Worm (Caenorhabditis elegans) whole organism, late embryonic: ENCODE measurements around the gene T07F10.3.
"Not testable (repeated sequence)": the region's sequence is repeated elsewhere in the genome, so short reads cannot be mapped to it uniquely, and the experiment has no call there.

Experiments used
- K09A11.1 ChIP-seq: sonication (generic microtip); optimal IDR thresholded peaks from 2 replicates; lab custom pipeline; 2017; ENCODE audit warnings: antibody characterized with exemption, mild to moderate bottlenecking, missing genetic modification characterization, missing compliant biosample characterization; ENCODE audit not compliant: insufficient read depth
- T23F11.4 ChIP-seq: fragments of 200-800 bp; sonication (Bioruptor generic); optimal IDR thresholded peaks from 2 replicates; lab custom pipeline; 2018; ENCODE audit warnings: mild to moderate bottlenecking, missing genetic modification characterization, missing compliant biosample characterization
- Y22D7AL.16 ChIP-seq: sonication (generic microtip); optimal IDR thresholded peaks from 2 replicates; lab custom pipeline; 2016; ENCODE audit warnings: missing genetic modification characterization, missing compliant biosample characterization
- ceh-19 ChIP-seq: fragments of 200-800 bp; sonication (Bioruptor generic); optimal IDR thresholded peaks from 2 replicates; lab custom pipeline; 2018; ENCODE audit warnings: mild to moderate bottlenecking, missing genetic modification characterization, missing compliant biosample characterization
- ceh-2 ChIP-seq: sonication (generic microtip); optimal IDR thresholded peaks from 2 replicates; lab custom pipeline; 2016; ENCODE audit warnings: missing genotype, missing genetic modification characterization, missing compliant biosample characterization
- ceh-22 ChIP-seq: sonication (generic microtip); optimal IDR thresholded peaks from 2 replicates; lab custom pipeline; 2017; ENCODE audit warnings: missing biosample characterization, missing genetic modification characterization
- ceh-31 ChIP-seq: sonication (generic microtip); optimal IDR thresholded peaks from 2 replicates; lab custom pipeline; 2016; ENCODE audit warnings: missing genetic modification characterization, missing compliant biosample characterization
- ceh-34 ChIP-seq: sonication (generic microtip); optimal IDR thresholded peaks from 2 replicates; lab custom pipeline; 2016; ENCODE audit warnings: mild to moderate bottlenecking, missing genetic modification characterization, missing compliant biosample characterization
- ceh-45 ChIP-seq: fragments of 200-800 bp; sonication (Bioruptor generic); IDR thresholded peaks from 2 replicates; pipeline ENCODE4 v1.3.6; 2022; ENCODE audit warnings: missing genetic modification reagents, missing genetic modification characterization, missing compliant biosample characterization
- ceh-6 ChIP-seq: fragments of 200-800 bp; sonication (Bioruptor generic); optimal IDR thresholded peaks from 2 replicates; lab custom pipeline; 2018; ENCODE audit warnings: mild to moderate bottlenecking, missing genetic modification characterization, missing compliant biosample characterization
- ceh-9 ChIP-seq: sonication (generic microtip); optimal IDR thresholded peaks from 2 replicates; lab custom pipeline; 2016; ENCODE audit warnings: mild to moderate bottlenecking, missing genetic modification characterization, inconsistent platforms, missing compliant biosample characterization
- dve-1 ChIP-seq: sonication (generic microtip); optimal IDR thresholded peaks from 2 replicates; lab custom pipeline; 2017; ENCODE audit warnings: antibody characterized with exemption, mild to moderate bottlenecking, missing genetic modification characterization, missing compliant biosample characterization
- elt-2 ChIP-seq: sonication (generic microtip); optimal IDR thresholded peaks from 2 replicates; lab custom pipeline; 2016; ENCODE audit warnings: missing genetic modification reagents, missing genetic modification characterization, missing compliant biosample characterization
- ets-4 ChIP-seq: sonication (generic microtip); optimal IDR thresholded peaks from 2 replicates; lab custom pipeline; 2016; ENCODE audit warnings: missing genetic modification characterization, missing compliant biosample characterization
- fkh-10 ChIP-seq: fragments of 150-350 bp; optimal IDR thresholded peaks from 2 replicates; lab custom pipeline; 2014; ENCODE audit warnings: missing biosample characterization, missing genetic modification reagents, missing genetic modification characterization
- fkh-6 ChIP-seq: sonication (generic microtip); optimal IDR thresholded peaks from 2 replicates; lab custom pipeline; 2016; ENCODE audit warnings: missing genetic modification characterization, missing compliant biosample characterization
- hlh-15 ChIP-seq: sonication (generic microtip); optimal IDR thresholded peaks from 2 replicates; lab custom pipeline; 2016; ENCODE audit warnings: missing genetic modification characterization, missing compliant biosample characterization
- hlh-6 ChIP-seq: sonication (generic microtip); optimal IDR thresholded peaks from 2 replicates; lab custom pipeline; 2016; ENCODE audit warnings: missing genotype, missing genetic modification characterization, missing compliant biosample characterization
- nhr-232 ChIP-seq: sonication (generic microtip); optimal IDR thresholded peaks from 2 replicates; lab custom pipeline; 2016; ENCODE audit warnings: missing genetic modification characterization, missing compliant biosample characterization
- npax-4 ChIP-seq: sonication (generic microtip); optimal IDR thresholded peaks from 2 replicates; lab custom pipeline; 2016; ENCODE audit warnings: missing genetic modification characterization, missing compliant biosample characterization
- odd-2 ChIP-seq: sonication (generic microtip); optimal IDR thresholded peaks from 2 replicates; lab custom pipeline; 2017; ENCODE audit warnings: antibody characterized with exemption, mild to moderate bottlenecking, missing genetic modification characterization, missing compliant biosample characterization
- pat-9 ChIP-seq: fragments of 200-800 bp; sonication (Bioruptor generic); optimal IDR thresholded peaks from 2 replicates; lab custom pipeline; 2018; ENCODE audit warnings: mild to moderate bottlenecking, missing genetic modification characterization, moderate library complexity, missing compliant biosample characterization
- pha-2 ChIP-seq: sonication (generic microtip); optimal IDR thresholded peaks from 2 replicates; lab custom pipeline; 2017; ENCODE audit warnings: mild to moderate bottlenecking, missing genetic modification characterization, missing compliant biosample characterization
- pha-4 ChIP-seq: fragments of 150-350 bp; optimal IDR thresholded peaks from 2 replicates; lab custom pipeline; 2018; ENCODE audit warnings: missing biosample characterization, missing genetic modification reagents, missing genetic modification characterization
- pqm-1 ChIP-seq: sonication (generic microtip); optimal IDR thresholded peaks from 2 replicates; lab custom pipeline; 2016; ENCODE audit warnings: missing genetic modification characterization, missing compliant biosample characterization
- pros-1 ChIP-seq: fragments of 150-350 bp; optimal IDR thresholded peaks from 2 replicates; lab custom pipeline; 2014; ENCODE audit warnings: missing biosample characterization, missing genetic modification reagents, missing genetic modification characterization
- rnt-1 ChIP-seq: sonication (generic microtip); optimal IDR thresholded peaks from 2 replicates; lab custom pipeline; 2016; ENCODE audit warnings: missing genetic modification characterization, missing compliant biosample characterization
- sdc-2 ChIP-seq: sonication (generic microtip); optimal IDR thresholded peaks from 2 replicates; lab custom pipeline; 2016; ENCODE audit warnings: missing genotype, missing genetic modification characterization, missing compliant biosample characterization
- sox-2 ChIP-seq: fragments of 200-800 bp; sonication (Bioruptor generic); IDR thresholded peaks from 2 replicates; pipeline ENCODE4 v1.3.6; 2022; ENCODE audit warnings: missing genetic modification reagents, missing genetic modification characterization, missing compliant biosample characterization
- sox-4 ChIP-seq: sonication (generic microtip); optimal IDR thresholded peaks from 2 replicates; lab custom pipeline; 2017; ENCODE audit warnings: mild to moderate bottlenecking, missing genetic modification characterization, inconsistent platforms, missing compliant biosample characterization
- unc-3 ChIP-seq, 2 experiments: fragments of 200-800 bp in 1 of 2; sonication (Bioruptor generic) in 1 of 2; sonication (generic microtip) in 1 of 2; conservative IDR thresholded peaks in 1 of 2; optimal IDR thresholded peaks in 1 of 2; 2 replicates each; pipeline versions ENCODE4 v1.3.6 to Lab custom; 2016 to 2022; ENCODE audit warnings: missing compliant biosample characterization in 2 of 2, missing genetic modification characterization in 2 of 2, missing genetic modification reagents in 1 of 2
- unc-42 ChIP-seq: sonication (generic microtip); optimal IDR thresholded peaks from 2 replicates; lab custom pipeline; 2016; ENCODE audit warnings: missing genotype, missing genetic modification characterization, missing compliant biosample characterization
- unc-55 ChIP-seq: sonication (generic microtip); optimal IDR thresholded peaks from 2 replicates; lab custom pipeline; 2017; ENCODE audit warnings: missing biosample characterization, missing genetic modification reagents, missing genetic modification characterization

T07F10.3 gene

ce11 chrV:12867997-12868396 lies 1.8 kb downstream of the T07F10.3 start, which contains the start of gene nspg-1:
nspg-1 (minus strand) TSS chrV:12868097.
- TF ChIP-seq hlh-15 (no peak), elt-2 (tag; lab: Kevin White, UChicago) (no peak), npax-4 (tag; lab: Kevin White, UChicago) (no peak), K09A11.1 (tag; lab: Kevin White, UChicago) (no peak), ceh-6 (GFP tag; lab: Kevin White, UChicago) (no peak), ceh-45 (GFP tag; lab: Robert Waterston, UW) (no peak), unc-55 (GFP tag; lab: Kevin White, UChicago) (no peak)

ce11 chrV:12865615-12866014 lies 4.2 kb downstream of the T07F10.3 start, which contains the start of gene T07F10.5:
T07F10.5 (plus strand) TSS chrV:12865915.
- TF ChIP-seq ceh-31 (tag; lab: Kevin White, UChicago); ceh-45 (GFP tag; lab: Robert Waterston, UW); ceh-2: not testable (repeated sequence)

- TF ChIP-seq ceh-34 (tag; lab: Kevin White, UChicago) (no peak), hlh-6 (tag; lab: Kevin White, UChicago) (no peak), Y22D7AL.16 (tag; lab: Kevin White, UChicago) (no peak), ceh-2 (no peak), pqm-1 (no peak), pros-1 (tag; lab: Kevin White, UChicago) (no peak), ceh-19 (GFP tag; lab: Kevin White, UChicago) (no peak), pha-2 (tag; lab: Kevin White, UChicago) (no peak)
These were observed 10.7 kb downstream of the T07F10.3 start, which contains the start of gene anp-1 for ce11 chrV:12859144-12859543. anp-1 (plus strand) TSS chrV:12859444.

- TF ChIP-seq pat-9 (tag; lab: Kevin White, UChicago) (no peak), elt-2 (tag; lab: Kevin White, UChicago) (peak; percentile 53)
These were observed 15.1 kb downstream of the T07F10.3 start, which contains the start of gene C44H9.7 for ce11 chrV:12854766-12855165. C44H9.7 (minus strand) TSS chrV:12854866.

ce11 chrV:12852355-12852754 lies 17.5 kb downstream of the T07F10.3 start:
- TF ChIP-seq elt-2 (tag; lab: Kevin White, UChicago), result peak; percentile 51
- TF ChIP-seq ceh-2, result no peak
- TF ChIP-seq K09A11.1 (tag; lab: Kevin White, UChicago), result no peak

ce11 chrV:12849736-12850135 lies 20.1 kb downstream of the T07F10.3 start, which contains the start of gene C44H9.5:
C44H9.5 (minus strand) TSS chrV:12849864.
- TF ChIP-seq pha-2 (tag; lab: Kevin White, UChicago) (no peak), ceh-6 (GFP tag; lab: Kevin White, UChicago) (no peak), ets-4 (tag; lab: Kevin White, UChicago) (no peak), sox-4 (tag; lab: Kevin White, UChicago) (no peak), ceh-22 (tag; lab: Kevin White, UChicago) (no peak), Y22D7AL.16 (tag; lab: Kevin White, UChicago) (no peak), fkh-10 (GFP tag; lab: Kevin White, UChicago) (no peak), unc-42 (tag; lab: Kevin White, UChicago) (no peak), sox-2 (GFP tag; lab: Robert Waterston, UW) (no peak), unc-55 (GFP tag; lab: Kevin White, UChicago) (no peak), ceh-9 (tag; lab: Kevin White, UChicago) (no peak)

- no peak for TF ChIP-seq fkh-6 (tag; lab: Kevin White, UChicago)
- no peak for TF ChIP-seq dve-1 (tag; lab: Kevin White, UChicago)
- TF ChIP-seq pha-4, result no peak
- no peak for TF ChIP-seq sdc-2 (tag; lab: Kevin White, UChicago)
- no peak for TF ChIP-seq unc-3 (GFP tag; conservative IDR thresholded peaks at IDR 0.05; lab: Robert Waterston, UW)
- TF ChIP-seq unc-3 (tag; optimal IDR thresholded peaks at IDR 0.05; lab: Kevin White, UChicago), result no peak
- no peak for TF ChIP-seq nhr-232 (tag; lab: Kevin White, UChicago)
- no peak for TF ChIP-seq rnt-1 (tag; lab: Kevin White, UChicago)
- no peak for TF ChIP-seq T23F11.4
- no peak for TF ChIP-seq odd-2 (tag; lab: Kevin White, UChicago)
- TF ChIP-seq unc-42 (tag; lab: Kevin White, UChicago), result no peak
- TF ChIP-seq ceh-34 (tag; lab: Kevin White, UChicago), result no peak
- no peak for TF ChIP-seq ceh-9 (tag; lab: Kevin White, UChicago)
- no peak for TF ChIP-seq K09A11.1 (tag; lab: Kevin White, UChicago)
- TF ChIP-seq, all 69 proteins: peak for 0
These were observed 24.6 kb downstream of the T07F10.3 start, which contains the start of gene C44H9.6 for ce11 chrV:12845247-12845646. C44H9.6 (minus strand) TSS chrV:12845347.
